Worm (Caenorhabditis elegans) whole organism, L4/young adult: ENCODE data around the gene nhr-25.

Experiments used
- W03F9.2 ChIP-seq: fragments of 150-350 bp; optimal IDR thresholded peaks from 2 replicates; lab custom pipeline; 2014; ENCODE audit warnings: missing biosample characterization, missing genetic modification characterization
- dao-5 ChIP-seq: sonication (generic microtip); optimal IDR thresholded peaks from 2 replicates; lab custom pipeline; 2016; ENCODE audit warnings: missing genotype, missing genetic modification characterization, moderate library complexity, missing compliant biosample characterization
- him-1 ChIP-seq: sonication (generic microtip); optimal IDR thresholded peaks from 2 replicates; lab custom pipeline; 2016; ENCODE audit warnings: missing genotype, missing genetic modification reagents, missing genetic modification characterization, missing compliant biosample characterization

ce11 chrX:13000837-13001236, 7.5 kb upstream of the nhr-25 start:
- TF ChIP-seq dao-5 (no peak), him-1 (no peak), W03F9.2 (tag; lab: Kevin White, UChicago) (no peak)
